Worm (Caenorhabditis elegans): ENCODE results near the gene F14H8.5.
"Not testable (repeated sequence)": the region's sequence is repeated elsewhere in the genome, so short reads cannot be mapped to it uniquely, and the experiment has no call there.

ce11 chrV:15036769-15037168 is 15.9 kb downstream of the F14H8.5 start, which contains the start of gene melo-3:
- TF ChIP-seq swsn-7 (tag; optimal IDR thresholded peaks at IDR 0.05); lin-14 (GFP tag; optimal IDR thresholded peaks at IDR 0.05); nhr-47 (tag; optimal IDR thresholded peaks at IDR 0.05); efl-1 (optimal IDR thresholded peaks at IDR 0.05); efl-1 (GFP tag; optimal IDR thresholded peaks at IDR 0.05 in 1 of 2); nhr-19 (GFP tag; conservative IDR thresholded peaks at IDR 0.05); nhr-77 (tag; optimal IDR thresholded peaks at IDR 0.05); vab-15 (tag; optimal IDR thresholded peaks at IDR 0.05): not testable (repeated sequence)

Measured in whole organism, L1 larva.